Worm (Caenorhabditis elegans): ENCODE data around the gene C35C5.10.
A peak's percentile ranks its signal among the peaks of the same experiment; 100 is the strongest.

The C35C5.10 gene

DNA sequence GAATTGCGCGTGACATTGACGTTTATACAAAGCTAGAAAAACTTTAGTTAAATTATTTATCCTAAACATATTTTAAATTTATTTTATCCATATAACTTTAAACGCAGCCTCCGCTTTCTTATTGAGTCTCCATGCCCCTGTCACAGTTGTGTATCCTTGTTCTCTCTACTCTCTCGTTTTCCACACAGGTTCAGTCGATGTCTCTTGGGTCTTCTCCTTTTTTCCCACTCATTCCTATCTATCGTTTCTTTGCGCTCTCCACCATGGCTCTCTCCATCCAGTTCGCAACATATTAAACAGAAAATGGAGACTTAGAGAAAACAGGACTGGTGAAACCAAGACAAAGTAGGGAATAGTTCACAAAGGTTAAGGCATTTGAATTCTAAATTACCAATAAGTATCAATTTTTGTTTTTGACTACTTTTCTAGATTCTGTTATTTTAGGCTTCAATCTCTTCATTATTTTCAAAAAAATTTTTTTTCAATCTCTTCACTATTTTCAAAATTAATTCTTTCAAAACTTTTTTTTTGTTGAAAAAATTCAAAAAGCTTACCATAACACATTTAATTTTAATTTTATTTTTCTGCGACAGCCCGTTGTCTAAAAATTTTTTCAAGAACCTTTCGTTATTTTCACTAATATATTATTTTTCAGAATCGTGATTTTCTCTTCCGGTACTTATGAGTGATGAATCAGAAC lies 33.8 kb upstream of the C35C5.10 start, which contains the start of gene sdc-2 (continued):
- TF ChIP-seq unc-62 (GFP tag; optimal IDR thresholded peaks at IDR 0.05) (no peak), ceh-82 (tag; optimal IDR thresholded peaks at IDR 0.05) (peak in 2 of 3 experiments; percentile 69 to 73), hpl-2 (GFP tag; optimal IDR thresholded peaks at IDR 0.05) (no peak), elt-3 (tag; optimal IDR thresholded peaks at IDR 0.05) (peak in 3 of 6 experiments; percentile 6 to 68 (median 40)), unc-98 (GFP tag; IDR thresholded peaks at IDR 0.05) (no peak), nhr-11 (tag; optimal IDR thresholded peaks at IDR 0.05) (no peak), C34B4.2 (tag; optimal IDR thresholded peaks at IDR 0.05) (no peak), fos-1 (tag; optimal IDR thresholded peaks at IDR 0.05) (no peak), unc-130 (tag; optimal IDR thresholded peaks at IDR 0.05) (no peak)

ce11 chrX:11523704-11524103 lies 32.3 kb upstream of the C35C5.10 start:
- TF ChIP-seq sox-4 (tag; optimal IDR thresholded peaks at IDR 0.05) = no peak
- TF ChIP-seq efl-3 (GFP tag; optimal IDR thresholded peaks at IDR 0.05) = no peak
- TF ChIP-seq nhr-237 (tag; optimal IDR thresholded peaks at IDR 0.05) = no peak
- TF ChIP-seq zag-1 (tag; optimal IDR thresholded peaks at IDR 0.05) = no peak
- no peak for TF ChIP-seq sup-37 (GFP tag; optimal IDR thresholded peaks at IDR 0.05)
- no peak for TF ChIP-seq unc-62 (GFP tag; optimal IDR thresholded peaks at IDR 0.05)
- TF ChIP-seq aly-2 (tag; optimal IDR thresholded peaks at IDR 0.05) = no peak
- TF ChIP-seq fkh-4 (tag; optimal IDR thresholded peaks at IDR 0.05; ENCODE audit: borderline replicate concordance) = no peak
- no peak for TF ChIP-seq lin-13 (GFP tag; optimal IDR thresholded peaks at IDR 0.05)
- TF ChIP-seq ceh-82 (tag; optimal IDR thresholded peaks at IDR 0.05) = no peak
- no peak for TF ChIP-seq nhr-71 (tag; optimal IDR thresholded peaks at IDR 0.05)
- no peak for TF ChIP-seq isw-1 (GFP tag; IDR thresholded peaks at IDR 0.05)
- no peak for TF ChIP-seq C04F5.9 (tag; optimal IDR thresholded peaks at IDR 0.05)
- TF ChIP-seq snpc-4 (tag; optimal IDR thresholded peaks at IDR 0.05) = no peak
- TF ChIP-seq xbp-1 (tag; optimal IDR thresholded peaks at IDR 0.05) = no peak

- no peak for TF ChIP-seq xbp-1 (tag; optimal IDR thresholded peaks at IDR 0.05)
- TF ChIP-seq snu-23 (GFP tag; optimal IDR thresholded peaks at IDR 0.05) = peak; percentile 19
- peak in 1 of 6 experiments; percentile 32 for TF ChIP-seq elt-3 (tag; optimal IDR thresholded peaks at IDR 0.05)
- peak; percentile 71 for TF ChIP-seq nhr-20 (tag; optimal IDR thresholded peaks at IDR 0.05)
- no peak for TF ChIP-seq isw-1 (GFP tag; IDR thresholded peaks at IDR 0.05)
- no peak for TF ChIP-seq swsn-7 (tag; optimal IDR thresholded peaks at IDR 0.05)
- no peak for TF ChIP-seq fkh-10 (GFP tag; optimal IDR thresholded peaks at IDR 0.05)
- TF ChIP-seq unc-30 (tag; optimal IDR thresholded peaks at IDR 0.05) = no peak
- TF ChIP-seq pqm-1 (tag; optimal IDR thresholded peaks at IDR 0.05) = no peak
- peak; percentile 82 for TF ChIP-seq nhr-85 (tag)
- no peak for TF ChIP-seq elt-2 (tag; optimal IDR thresholded peaks at IDR 0.05)
- peak; percentile 26 for TF ChIP-seq blmp-1 (tag; optimal IDR thresholded peaks at IDR 0.05)
- peak; percentile 61 for TF ChIP-seq nhr-19 (GFP tag; conservative IDR thresholded peaks at IDR 0.05)
Observed at ce11 chrX:11533543-11534003, 22.5 kb upstream of the C35C5.10 start, which contains the start of gene C35C5.8. Gene C35C5.8 (plus strand): TSS chrX:11533593.

- TF ChIP-seq lir-3 (tag; optimal IDR thresholded peaks at IDR 0.05; ENCODE audit: poor library complexity) (no peak), sup-37 (GFP tag; optimal IDR thresholded peaks at IDR 0.05) (no peak), efl-1 (optimal IDR thresholded peaks at IDR 0.05) (no peak), efl-1 (GFP tag; optimal IDR thresholded peaks at IDR 0.05 in 1 of 2) (peak in 1 of 2 experiments; percentile 18), elt-3 (tag; optimal IDR thresholded peaks at IDR 0.05) (peak in 2 of 6 experiments; percentile 11 to 73), pag-3 (tag; optimal IDR thresholded peaks at IDR 0.05; ENCODE audit: borderline replicate concordance, insufficient read depth) (no peak), nhr-19 (GFP tag; conservative IDR thresholded peaks at IDR 0.05) (0 out of 2 replicates have a peak, but pooled peaks have one; percentile 35), swsn-7 (tag; optimal IDR thresholded peaks at IDR 0.05) (no peak), sptf-1 (tag; optimal IDR thresholded peaks at IDR 0.05) (no peak), nhr-20 (tag; optimal IDR thresholded peaks at IDR 0.05) (peak; percentile 52), ztf-11 (tag; optimal IDR thresholded peaks at IDR 0.05) (no peak), rnt-1 (tag; optimal IDR thresholded peaks at IDR 0.05) (no peak), isw-1 (GFP tag; IDR thresholded peaks at IDR 0.05) (no peak), mab-9 (GFP tag; IDR thresholded peaks at IDR 0.05) (no peak), skn-1 (tag; optimal IDR thresholded peaks at IDR 0.05) (no peak), hpl-2 (GFP tag; optimal IDR thresholded peaks at IDR 0.05) (no peak), lsy-2 (tag; optimal IDR thresholded peaks at IDR 0.05) (no peak), snpc-4 (tag; optimal IDR thresholded peaks at IDR 0.05) (no peak), blmp-1 (tag; optimal IDR thresholded peaks at IDR 0.05) (peak; percentile 62), aha-1 (tag; optimal IDR thresholded peaks at IDR 0.05) (no peak), mef-2 (tag; optimal IDR thresholded peaks at IDR 0.05) (no peak), ceh-88 (GFP tag; IDR thresholded peaks at IDR 0.05) (no peak), pqm-1 (tag; optimal IDR thresholded peaks at IDR 0.05) (no peak), grh-1 (GFP tag; IDR thresholded peaks at IDR 0.05) (no peak)
Observed at ce11 chrX:11534443-11534842, 21.6 kb upstream of the C35C5.10 start.
